Fruit fly (Drosophila melanogaster) whole organism, wandering third instar larva: Measurements from ENCODE around the gene atl.

Source experiments
- Abd-B ChIP-seq: fragments of >200 bp; optimal IDR thresholded peaks from 2 replicates; lab custom pipeline; 2017; ENCODE audit warnings: missing biosample characterization, missing genetic modification characterization
- CG32264 ChIP-seq: fragments of 200-800 bp; sonication (Bioruptor generic); optimal IDR thresholded peaks from 2 replicates; lab custom pipeline; 2016; ENCODE audit warnings: missing biosample characterization, missing genetic modification characterization
- CG9705 ChIP-seq: fragments of 200-800 bp; sonication (Bioruptor generic); optimal IDR thresholded peaks from 2 replicates; lab custom pipeline; 2018; ENCODE audit warnings: missing biosample characterization, mild to moderate bottlenecking, missing genetic modification characterization
- CrebA ChIP-seq: fragments of 200-800 bp; sonication (Bioruptor generic); optimal IDR thresholded peaks from 2 replicates; lab custom pipeline; 2016; ENCODE audit warnings: missing biosample characterization, mild to moderate bottlenecking, missing genetic modification characterization, borderline replicate concordance
- Dif ChIP-seq: fragments of 200-275, 200-300 bp; sonication (Bioruptor generic); optimal IDR thresholded peaks from 2 replicates; lab custom pipeline; 2018; ENCODE audit warnings: missing biosample characterization, missing genetic modification characterization; ENCODE audit not compliant: partially characterized antibody
- GATAd ChIP-seq: sonication (Bioruptor generic); optimal IDR thresholded peaks from 2 replicates; lab custom pipeline; 2016; ENCODE audit warnings: missing biosample characterization, missing genetic modification characterization
- HLH106 ChIP-seq: fragments of 200-800 bp; optimal IDR thresholded peaks from 3 replicates; lab custom pipeline; 2019; ENCODE audit warnings: missing biosample characterization, mild to moderate bottlenecking, missing genetic modification characterization, moderate library complexity
- Hr78 ChIP-seq: fragments of >200 bp; optimal IDR thresholded peaks from 2 replicates; lab custom pipeline; 2017; ENCODE audit warnings: missing biosample characterization, missing genetic modification characterization
- Hr83 ChIP-seq: fragments of 200-300 bp; sonication (Bioruptor generic); optimal IDR thresholded peaks from 2 replicates; lab custom pipeline; 2016; ENCODE audit warnings: missing biosample characterization, mild to moderate bottlenecking, missing genetic modification characterization, moderate library complexity; ENCODE audit not compliant: poor library complexity, severe bottlenecking
- Jra ChIP-seq: sonication (Bioruptor generic); optimal IDR thresholded peaks from 2 replicates; lab custom pipeline; 2016; ENCODE audit warnings: missing biosample characterization, missing genetic modification characterization
- Mio ChIP-seq: sonication (Bioruptor generic); optimal IDR thresholded peaks from 2 replicates; lab custom pipeline; 2016; ENCODE audit warnings: missing biosample characterization, missing genetic modification characterization
- N ChIP-seq: fragments of >200 bp; optimal IDR thresholded peaks from 2 replicates; lab custom pipeline; 2018; ENCODE audit warnings: missing biosample characterization, missing external identifiers, missing genetic modification characterization
- OdsH ChIP-seq: fragments of 200-800 bp; sonication (Bioruptor generic); optimal IDR thresholded peaks from 2 replicates; lab custom pipeline; 2016; ENCODE audit warnings: missing biosample characterization, mild to moderate bottlenecking, missing genetic modification characterization
- Rel ChIP-seq, 2 experiments: fragments of 200-800 bp; sonication (Bioruptor generic) in 1 of 2; optimal IDR thresholded peaks; 2 replicates in 1 of 2; 3 replicates in 1 of 2; lab custom pipeline; 2016 to 2019; ENCODE audit warnings: mild to moderate bottlenecking in 2 of 2, missing biosample characterization in 2 of 2, missing genetic modification characterization in 2 of 2, moderate library complexity in 1 of 2
- Sp1 ChIP-seq: fragments of 200-800 bp; sonication (Bioruptor generic); optimal IDR thresholded peaks from 3 replicates; lab custom pipeline; 2019; ENCODE audit warnings: missing biosample characterization, mild to moderate bottlenecking, missing genetic modification characterization, moderate library complexity
- Vsx2 ChIP-seq: fragments of 200-300, 225-300 bp; sonication (Bioruptor generic); optimal IDR thresholded peaks from 2 replicates; lab custom pipeline; 2018; ENCODE audit warnings: missing biosample characterization, missing genetic modification characterization; ENCODE audit not compliant: partially characterized antibody
- br ChIP-seq: fragments of 200-800 bp; sonication (Bioruptor generic); optimal IDR thresholded peaks from 2 replicates; lab custom pipeline; 2016; ENCODE audit warnings: missing biosample characterization, missing genetic modification characterization
- dl ChIP-seq, 2 experiments: fragments of 175-275, 200-275 bp in 1 of 2; fragments of 200-275 bp in 1 of 2; sonication (Bioruptor generic); optimal IDR thresholded peaks; lab custom pipeline; 2018; ENCODE audit warnings: mild to moderate bottlenecking in 2 of 2, missing biosample characterization in 2 of 2, missing genetic modification characterization in 2 of 2, moderate library complexity in 2 of 2; ENCODE audit not compliant: partially characterized antibody in 2 of 2, insufficient read depth in 1 of 2
- ey ChIP-seq: fragments of 200-800 bp; sonication (Bioruptor generic); optimal IDR thresholded peaks from 2 replicates; lab custom pipeline; 2016; ENCODE audit warnings: missing biosample characterization, missing genetic modification characterization
- foxo ChIP-seq, 2 experiments: fragments of 200-800 bp; sonication (Bioruptor generic); optimal IDR thresholded peaks; 2 replicates in 1 of 2; 3 replicates in 1 of 2; lab custom pipeline; 2016 to 2017; ENCODE audit warnings: missing biosample characterization in 2 of 2, missing genetic modification characterization in 2 of 2
- fru ChIP-seq: fragments of 200-800 bp; sonication (Bioruptor generic); optimal IDR thresholded peaks from 3 replicates; lab custom pipeline; 2016; ENCODE audit warnings: missing biosample characterization, mild to moderate bottlenecking, missing genetic modification characterization
- h ChIP-seq: fragments of 200-800 bp; sonication (Bioruptor generic); optimal IDR thresholded peaks from 3 replicates; lab custom pipeline; 2016; ENCODE audit warnings: missing biosample characterization, mild to moderate bottlenecking, missing genetic modification characterization
- lola ChIP-seq: fragments of >200 bp; optimal IDR thresholded peaks from 2 replicates; lab custom pipeline; 2017; ENCODE audit warnings: missing biosample characterization, missing genetic modification characterization
- psq ChIP-seq: fragments of 200-800 bp; sonication (Bioruptor generic); optimal IDR thresholded peaks from 3 replicates; lab custom pipeline; 2017; ENCODE audit warnings: missing biosample characterization, mild to moderate bottlenecking, missing genetic modification characterization, moderate library complexity
- rgr ChIP-seq: fragments of 200-800 bp; sonication (Bioruptor generic); optimal IDR thresholded peaks from 3 replicates; lab custom pipeline; 2016; ENCODE audit warnings: missing biosample characterization, mild to moderate bottlenecking, missing genetic modification characterization
- woc ChIP-seq: sonication (Bioruptor generic); optimal IDR thresholded peaks from 2 replicates; lab custom pipeline; 2016; ENCODE audit warnings: missing biosample characterization, mild to moderate bottlenecking, missing genetic modification characterization

atl gene

dm6 chr3R:24613819-24614706 is 11.4 kb upstream of the atl start (continued):
- TF ChIP-seq Mio (GFP tag; lab: Kevin White, UChicago) (no peak), Abd-B (GFP tag; lab: Kevin White, UChicago) (no peak), psq (GFP tag; lab: Kevin White, UChicago) (peak; percentile 38), HLH106 (tag; lab: Kevin White, UChicago) (no peak), CG9705 (GFP tag; lab: Kevin White, UChicago) (no peak), GATAd (GFP tag; lab: Kevin White, UChicago) (no peak), N (no peak), lola (GFP tag; lab: Kevin White, UChicago) (no peak)

DNA sequence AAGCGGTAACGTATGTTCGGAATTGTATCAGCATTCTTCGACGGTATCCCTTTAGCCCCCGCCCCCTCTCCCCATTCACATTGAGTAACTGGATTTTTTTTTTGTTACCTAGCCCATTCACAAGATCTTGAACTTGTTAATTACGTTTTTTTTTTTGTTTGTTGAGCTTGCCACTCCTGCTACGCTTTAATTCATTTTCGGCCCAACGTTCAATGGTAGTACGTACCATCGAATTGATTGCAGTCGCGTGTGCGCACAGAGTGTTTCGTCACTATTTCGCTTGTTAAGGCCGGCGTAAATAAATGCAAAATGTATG is 10.8 kb upstream of the atl start:
- no peak for TF ChIP-seq fru
- no peak for TF ChIP-seq CrebA (GFP tag; lab: Kevin White, UChicago)
- TF ChIP-seq woc (GFP tag; lab: Kevin White, UChicago): no peak

- TF ChIP-seq h (GFP tag; lab: Kevin White, UChicago): no peak
- no peak for TF ChIP-seq lola (GFP tag; lab: Kevin White, UChicago)
- TF ChIP-seq CG32264 (GFP tag; lab: Kevin White, UChicago): no peak
- TF ChIP-seq Hr78: no peak
- TF ChIP-seq Mio (GFP tag; lab: Kevin White, UChicago): no peak
Measured at dm6 chr3R:24620569-24620968, 4.9 kb upstream of the atl start.

DNA sequence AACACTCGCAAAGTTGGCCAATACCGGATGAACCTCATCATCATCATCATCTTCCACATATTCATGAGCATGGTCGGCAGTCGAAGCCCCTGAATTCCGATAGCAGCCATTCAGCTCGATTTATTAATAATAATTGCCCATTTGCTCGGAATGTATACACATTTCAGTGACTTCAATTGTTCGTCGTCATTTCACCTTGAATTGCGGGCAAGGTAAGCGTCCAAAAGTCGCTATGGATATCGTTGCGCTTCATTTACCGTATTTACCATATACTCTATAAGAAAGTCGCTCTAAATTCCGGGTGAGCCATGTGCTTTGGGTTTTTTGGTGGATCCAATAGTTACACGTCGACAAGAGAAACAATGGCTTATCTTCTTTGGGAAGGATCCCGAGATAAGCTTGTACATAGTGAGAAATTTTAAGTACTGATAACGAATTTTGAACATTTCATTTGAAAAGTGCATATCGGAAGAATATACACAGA is 574 bp downstream of the atl start:
- TF ChIP-seq HLH106 (tag; lab: Kevin White, UChicago): peak; percentile 7
- no peak for TF ChIP-seq woc (GFP tag; lab: Kevin White, UChicago)
- no peak for TF ChIP-seq Mio (GFP tag; lab: Kevin White, UChicago)
- TF ChIP-seq foxo (GFP tag; optimal IDR thresholded peaks at IDR 0.05; lab: Kevin White, UChicago): peak in 1 of 2 experiments; percentile 17
- peak; percentile 11 for TF ChIP-seq h (GFP tag; lab: Kevin White, UChicago)
- TF ChIP-seq br (GFP tag; lab: Kevin White, UChicago): peak; percentile 42
- no peak for TF ChIP-seq Sp1 (GFP tag; lab: Kevin White, UChicago)
- TF ChIP-seq OdsH: peak; percentile 6
- TF ChIP-seq ey (GFP tag; lab: Kevin White, UChicago): peak; percentile 53
- TF ChIP-seq rgr (GFP tag; lab: Kevin White, UChicago): peak; percentile 18
- TF ChIP-seq psq (GFP tag; lab: Kevin White, UChicago): no peak
- TF ChIP-seq fru: peak; percentile 8
- TF ChIP-seq Rel (GFP tag; optimal IDR thresholded peaks at IDR 0.05; lab: Kevin White, UChicago): no peak
- no peak for TF ChIP-seq Rel (tag; optimal IDR thresholded peaks at IDR 0.05; lab: Kevin White, UChicago)
- TF ChIP-seq, all 38 proteins: peak for 8

dm6 chr3R:24626667-24627066 is 1.2 kb downstream of the atl start:
- no peak for TF ChIP-seq Rel (GFP tag; optimal IDR thresholded peaks at IDR 0.05; lab: Kevin White, UChicago)
- peak; percentile 78 for TF ChIP-seq Rel (tag; optimal IDR thresholded peaks at IDR 0.05; lab: Kevin White, UChicago)
- TF ChIP-seq lola (GFP tag; lab: Kevin White, UChicago): no peak

- TF ChIP-seq dl (GFP tag; optimal IDR thresholded peaks at IDR 0.05; lab: Kevin White, UChicago; ENCODE audit: insufficient read depth in 1 of 2, partially characterized antibody in 2 of 2) (peak in 1 of 2 experiments; percentile 48), h (GFP tag; lab: Kevin White, UChicago) (peak; percentile 37), Sp1 (GFP tag; lab: Kevin White, UChicago) (no peak), Jra (GFP tag; lab: Kevin White, UChicago) (peak; percentile 56), Hr83 (GFP tag; lab: Kevin White, UChicago) (peak; percentile 51), CrebA (GFP tag; lab: Kevin White, UChicago) (peak; percentile 74), Rel (GFP tag; optimal IDR thresholded peaks at IDR 0.05; lab: Kevin White, UChicago) (no peak), Rel (tag; optimal IDR thresholded peaks at IDR 0.05; lab: Kevin White, UChicago) (peak; percentile 40), Hr78 (no peak), br (GFP tag; lab: Kevin White, UChicago) (peak; percentile 27), OdsH (peak; percentile 3), Vsx2 (GFP tag; lab: Kevin White, UChicago) (peak; percentile 8), psq (GFP tag; lab: Kevin White, UChicago) (no peak), Dif (GFP tag; lab: Kevin White, UChicago) (peak; percentile 79)
- TF ChIP-seq, all 38 proteins: peak for 10
Measured at dm6 chr3R:24629877-24630808, 4.7 kb downstream of the atl start, which contains the start of gene Wsck. TSS of gene Wsck (minus strand) at chr3R:24630075.
